Worm (Caenorhabditis elegans) whole organism, L4/young adult: ENCODE data around the gene cnt-2.

ENCODE experiments used
- W03F9.2 ChIP-seq: fragments of 150-350 bp; optimal IDR thresholded peaks from 2 replicates; lab custom pipeline; 2014; ENCODE audit warnings: missing biosample characterization, missing genetic modification characterization
- him-1 ChIP-seq: sonication (generic microtip); optimal IDR thresholded peaks from 2 replicates; lab custom pipeline; 2016; ENCODE audit warnings: missing genotype, missing genetic modification reagents, missing genetic modification characterization, missing compliant biosample characterization

- TF ChIP-seq him-1 (tag; lab: Kevin White, UChicago) (no peak), W03F9.2 (no peak)
Observed at ce11 chrIII:10629795-10630194, 25.0 kb upstream of the cnt-2 start.
